Worm (Caenorhabditis elegans) whole organism, midembryonic: ENCODE data around the gene egl-19.
A peak's percentile ranks its signal among the peaks of the same experiment; 100 is the strongest.

Source experiments
- T22C8.4 ChIP-seq: fragments of 200-800 bp; sonication (Bioruptor generic); IDR thresholded peaks from 2 replicates; pipeline ENCODE4 v1.3.6; 2022; ENCODE audit warnings: missing genetic modification characterization, missing compliant biosample characterization
- cog-1 ChIP-seq: sonication (generic microtip); optimal IDR thresholded peaks from 2 replicates; lab custom pipeline; 2016; ENCODE audit warnings: missing genetic modification characterization, missing compliant biosample characterization
- flt-1 ChIP-seq: fragments of 200-800 bp; sonication (Bioruptor generic); IDR thresholded peaks from 2 replicates; pipeline ENCODE4 v1.3.6; 2022; ENCODE audit warnings: missing genetic modification characterization, missing compliant biosample characterization
- klf-2 ChIP-seq: fragments of 200-800 bp; sonication (Bioruptor generic); conservative IDR thresholded peaks from 2 replicates; pipeline ENCODE4 v1.3.6; 2022; ENCODE audit warnings: missing genetic modification reagents, missing genetic modification characterization, missing compliant biosample characterization
- med-1 ChIP-seq: sonication (generic microtip); optimal IDR thresholded peaks from 2 replicates; lab custom pipeline; 2017; ENCODE audit warnings: missing genetic modification characterization, mild to moderate bottlenecking, missing compliant biosample characterization, antibody characterized with exemption, missing genetic modification reagents; ENCODE audit not compliant: insufficient read depth
- ref-1 ChIP-seq: fragments of 200-800 bp; sonication (Bioruptor generic); conservative IDR thresholded peaks from 2 replicates; pipeline ENCODE4 v1.3.6; 2022; ENCODE audit warnings: missing genetic modification reagents, missing genetic modification characterization, missing compliant biosample characterization
- tab-1 ChIP-seq: fragments of 200-800 bp; sonication (Bioruptor generic); IDR thresholded peaks from 2 replicates; pipeline ENCODE4 v1.3.6; 2022; ENCODE audit warnings: missing genetic modification characterization, missing compliant biosample characterization
- ztf-23 ChIP-seq: fragments of 200-800 bp; sonication (Bioruptor generic); IDR thresholded peaks from 2 replicates; pipeline ENCODE4 v1.3.6; 2022; ENCODE audit warnings: missing genetic modification reagents, missing genetic modification characterization, missing compliant biosample characterization
- ztf-29 ChIP-seq: fragments of 200-800 bp; sonication (Bioruptor generic); IDR thresholded peaks from 2 replicates; pipeline ENCODE4 v1.3.6; 2022; ENCODE audit warnings: missing genetic modification reagents, missing genetic modification characterization, missing compliant biosample characterization

Gene egl-19

DNA sequence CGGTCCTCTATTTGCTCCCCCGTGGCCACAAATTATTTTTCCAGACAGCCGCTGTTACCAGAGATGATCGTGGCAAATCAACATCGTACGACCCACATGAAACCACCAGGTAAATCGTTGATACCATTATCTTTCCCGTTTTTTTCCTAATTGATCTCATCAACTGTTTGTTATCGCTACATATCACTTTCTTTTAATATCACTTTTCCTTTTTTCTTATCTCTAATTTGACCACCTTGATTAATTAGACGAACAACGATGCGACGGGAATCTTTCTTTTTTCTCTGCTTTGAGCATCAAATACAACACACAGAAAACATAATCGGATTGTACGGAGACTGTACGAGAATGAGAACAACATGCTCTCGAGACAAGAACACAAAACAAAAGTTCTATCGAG, 34.9 kb downstream of the egl-19 start:
- TF ChIP-seq ztf-23 (GFP tag; lab: Robert Waterston, UW) (no peak), ref-1 (no peak), med-1 (GFP tag; lab: Kevin White, UChicago) (no peak), tab-1 (GFP tag; lab: Robert Waterston, UW) (no peak), ztf-29 (GFP tag; lab: Robert Waterston, UW) (no peak)

DNA sequence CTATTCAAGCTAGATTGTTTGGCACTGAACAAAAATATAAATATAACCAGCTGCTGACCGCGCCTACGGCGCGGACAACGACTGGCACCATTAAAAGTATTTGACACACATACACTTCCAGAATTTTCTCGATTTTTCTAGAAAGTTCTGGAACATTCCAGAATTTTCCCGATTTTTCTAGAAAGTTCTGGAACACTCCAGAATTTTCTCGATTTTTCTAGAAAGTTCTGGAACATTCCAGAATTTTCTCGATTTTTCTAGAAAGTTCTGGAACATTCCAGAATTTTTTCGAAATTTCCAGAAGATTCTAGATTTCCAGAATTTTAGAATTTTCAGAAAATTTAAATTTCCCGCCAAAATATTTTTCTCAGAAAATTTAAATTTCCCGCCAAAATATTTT, 35.6 kb downstream of the egl-19 start:
- TF ChIP-seq flt-1 (GFP tag; lab: Robert Waterston, UW), result 0 out of 2 replicates have a peak, but pooled peaks have one; percentile 37

DNA sequence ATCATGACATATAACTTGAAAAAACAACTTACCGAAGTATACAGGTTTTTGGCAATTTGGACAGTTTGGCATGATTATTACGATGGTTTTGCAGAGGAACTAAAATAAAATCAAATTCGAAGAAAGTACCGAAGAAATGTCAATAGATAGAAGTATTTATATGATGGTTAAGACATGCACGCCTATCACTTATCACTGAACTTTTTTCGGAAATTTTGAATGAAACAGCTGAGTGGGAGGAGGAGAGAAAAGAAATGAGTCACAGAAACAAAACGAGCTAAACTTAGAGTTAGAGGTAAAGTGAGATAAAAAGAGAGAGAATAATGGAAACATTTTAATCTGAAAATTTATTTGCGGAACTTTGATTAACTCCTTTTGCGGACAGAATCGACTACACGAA, 39.9 kb downstream of the egl-19 start, which contains the start of gene valv-1:
Gene valv-1, minus strand, starts transcription at position 101 of the 400 bp plus-strand sequence.
- TF ChIP-seq cog-1 (tag; lab: Kevin White, UChicago) (no peak), flt-1 (GFP tag; lab: Robert Waterston, UW) (no peak), klf-2 (no peak), ref-1 (no peak), ztf-23 (GFP tag; lab: Robert Waterston, UW) (no peak), tab-1 (GFP tag; lab: Robert Waterston, UW) (no peak), T22C8.4 (no peak), ztf-29 (GFP tag; lab: Robert Waterston, UW) (no peak), med-1 (GFP tag; lab: Kevin White, UChicago) (no peak)

DNA sequence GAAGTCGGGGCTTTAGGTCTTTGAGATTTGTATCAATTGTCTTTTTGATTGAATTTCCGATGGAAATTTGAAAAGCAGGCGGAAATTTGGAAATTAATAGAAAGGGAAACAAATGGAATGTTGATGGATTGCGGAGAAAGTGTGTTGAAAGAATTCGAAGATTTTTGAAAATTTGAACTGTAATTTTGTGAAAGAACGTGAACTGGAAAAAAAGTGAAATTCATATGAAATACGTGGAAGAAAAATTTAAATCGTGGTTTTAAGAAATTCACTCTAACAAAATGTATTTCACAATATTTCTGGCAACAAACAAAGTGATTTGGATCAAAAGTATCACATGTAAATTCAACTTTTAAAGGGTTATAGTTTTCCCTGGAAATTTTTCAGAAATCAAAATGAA, 40.6 kb downstream of the egl-19 start, which contains the start of gene B0496.1:
Gene B0496.1, plus strand, starts transcription at position 301 of the 400 bp plus-strand sequence.
- TF ChIP-seq ref-1 (no peak), ztf-29 (GFP tag; lab: Robert Waterston, UW) (no peak), med-1 (GFP tag; lab: Kevin White, UChicago) (no peak), flt-1 (GFP tag; lab: Robert Waterston, UW) (no peak), cog-1 (tag; lab: Kevin White, UChicago) (no peak), klf-2 (no peak)

- TF ChIP-seq ztf-29 (GFP tag; lab: Robert Waterston, UW) (no peak), flt-1 (GFP tag; lab: Robert Waterston, UW) (no peak), T22C8.4 (no peak)
Measured at ce11 chrIV:7447556-7447955, 42.2 kb downstream of the egl-19 start, which contains the start of gene B0496.2. Gene B0496.2 (plus strand): TSS chrIV:7447856.

DNA sequence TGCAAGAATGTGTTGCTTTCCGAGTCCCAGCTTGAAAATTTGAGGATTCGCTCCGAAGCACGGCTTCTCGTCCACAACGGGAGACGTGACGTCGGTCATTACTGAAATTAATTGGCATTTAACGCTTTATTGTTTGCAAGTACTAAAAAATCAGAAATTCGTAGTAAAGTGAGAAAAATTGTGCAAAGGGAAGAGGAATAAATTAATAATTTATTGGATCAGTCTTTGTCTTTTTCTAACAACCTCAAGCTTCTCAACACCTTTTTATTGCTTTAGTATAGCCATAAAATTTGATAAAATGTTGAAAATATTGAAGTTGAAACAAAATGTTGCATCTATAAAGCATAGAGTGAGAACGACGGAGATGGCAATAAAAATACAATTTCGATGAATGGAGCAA, 46.0 kb downstream of the egl-19 start, which contains the start of gene tes-1:
Gene tes-1, minus strand, starts transcription at position 101 of the 400 bp plus-strand sequence.
- TF ChIP-seq ztf-29 (GFP tag; lab: Robert Waterston, UW) (no peak), T22C8.4 (no peak), ztf-23 (GFP tag; lab: Robert Waterston, UW) (no peak), ref-1 (no peak), med-1 (GFP tag; lab: Kevin White, UChicago) (no peak), flt-1 (GFP tag; lab: Robert Waterston, UW) (no peak), cog-1 (tag; lab: Kevin White, UChicago) (no peak), tab-1 (GFP tag; lab: Robert Waterston, UW) (no peak), klf-2 (no peak)

ce11 chrIV:7453661-7454159, 48.3 kb downstream of the egl-19 start:
- TF ChIP-seq tab-1 (GFP tag; lab: Robert Waterston, UW), result no peak
- TF ChIP-seq cog-1 (tag; lab: Kevin White, UChicago), result no peak
- no peak for TF ChIP-seq klf-2
- no peak for TF ChIP-seq T22C8.4
- no peak for TF ChIP-seq ztf-23 (GFP tag; lab: Robert Waterston, UW)
- TF ChIP-seq ref-1, result no peak
- TF ChIP-seq ztf-29 (GFP tag; lab: Robert Waterston, UW), result no peak
- TF ChIP-seq flt-1 (GFP tag; lab: Robert Waterston, UW), result no peak
- no peak for TF ChIP-seq med-1 (GFP tag; lab: Kevin White, UChicago)

DNA sequence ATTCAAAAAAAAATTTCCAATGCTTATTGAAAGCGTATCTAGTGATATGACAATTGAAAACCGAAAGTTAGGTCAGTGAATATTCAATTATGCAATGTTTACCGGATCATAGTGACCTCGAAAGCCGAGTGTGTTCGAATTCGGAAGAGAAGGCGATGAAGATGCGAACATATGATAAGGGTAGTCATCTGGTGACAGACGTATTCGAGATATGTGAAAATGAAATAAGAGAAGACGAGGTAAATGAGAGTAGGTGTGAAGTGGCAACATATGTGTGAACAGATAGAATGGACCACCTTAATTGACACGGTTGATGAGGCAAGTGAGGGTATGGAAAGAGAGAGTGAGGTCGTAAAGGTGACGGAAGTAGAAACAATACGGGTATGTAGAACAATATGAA, 49.5 kb downstream of the egl-19 start:
- TF ChIP-seq T22C8.4, result no peak
- peak; percentile 5; the same call in 1 of the 2 replicates for TF ChIP-seq ztf-29 (GFP tag; lab: Robert Waterston, UW)

ce11 chrIV:7456225-7456624, 50.8 kb downstream of the egl-19 start, which contains the start of gene F13B6.1:
Gene F13B6.1 (plus strand): TSS chrIV:7456525.
- TF ChIP-seq ref-1 (no peak), cog-1 (tag; lab: Kevin White, UChicago) (no peak), ztf-29 (GFP tag; lab: Robert Waterston, UW) (no peak), klf-2 (no peak), flt-1 (GFP tag; lab: Robert Waterston, UW) (no peak), tab-1 (GFP tag; lab: Robert Waterston, UW) (no peak), med-1 (GFP tag; lab: Kevin White, UChicago) (no peak), ztf-23 (GFP tag; lab: Robert Waterston, UW) (no peak), T22C8.4 (no peak)

ce11 chrIV:7460225-7460624, 54.8 kb downstream of the egl-19 start, which contains the start of gene F13B6.2:
Gene F13B6.2 (minus strand): TSS chrIV:7460325.
- TF ChIP-seq tab-1 (GFP tag; lab: Robert Waterston, UW) (no peak), T22C8.4 (no peak), klf-2 (no peak), ztf-23 (GFP tag; lab: Robert Waterston, UW) (no peak), cog-1 (tag; lab: Kevin White, UChicago) (no peak), ref-1 (no peak), ztf-29 (GFP tag; lab: Robert Waterston, UW) (no peak), flt-1 (GFP tag; lab: Robert Waterston, UW) (no peak), med-1 (GFP tag; lab: Kevin White, UChicago) (no peak)
